Fruit fly (Drosophila melanogaster): Measurements from ENCODE around the gene CG43658.

DNA sequence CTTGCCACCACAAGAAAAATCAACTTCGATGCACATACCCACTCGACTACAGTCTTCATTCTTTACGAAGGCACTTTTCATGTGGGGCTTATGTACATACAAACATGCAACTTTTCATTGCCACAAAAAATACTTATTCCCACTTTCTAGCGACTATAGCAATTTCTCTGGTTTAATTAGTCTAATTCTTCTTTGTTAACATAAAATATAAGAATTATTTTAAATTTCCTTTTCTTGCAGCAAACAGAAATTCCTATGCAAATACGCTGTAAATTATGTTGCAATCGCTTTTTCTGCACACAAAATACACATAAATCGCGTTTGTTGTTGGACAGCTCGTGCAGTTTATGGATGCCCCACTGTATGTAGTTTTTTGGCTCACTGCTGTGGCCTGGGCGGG is 36.6 kb downstream of the CG43658 start:
- TF ChIP-seq CTCF (optimal IDR thresholded peaks at IDR 0.05) (no peak), CG8478 (optimal IDR thresholded peaks at IDR 0.05) (no peak)

Measured in S2 (cell line).